Worm (Caenorhabditis elegans) whole organism, young adult: ENCODE measurements around the gene set-22.

ENCODE experiments used
- B0019.2 ChIP-seq: fragments of 200-800 bp; sonication (Bioruptor generic); conservative IDR thresholded peaks from 2 replicates; pipeline ENCODE4 v1.3.6; 2022; ENCODE audit warnings: missing genetic modification reagents, missing genetic modification characterization, missing compliant biosample characterization
- Y53F4B.3 ChIP-seq: fragments of 200-800 bp; sonication (Bioruptor generic); IDR thresholded peaks from 2 replicates; pipeline ENCODE4 v1.3.6; 2022; ENCODE audit warnings: missing genetic modification reagents, missing genetic modification characterization, missing compliant biosample characterization
- Y53G8AR.9 ChIP-seq: fragments of 200-800 bp; sonication (Bioruptor generic); conservative IDR thresholded peaks from 2 replicates; pipeline ENCODE4 v1.3.6; 2022; ENCODE audit warnings: missing genetic modification reagents, missing genetic modification characterization, missing compliant biosample characterization
- aptf-2 ChIP-seq: fragments of 200-800 bp; sonication (Bioruptor generic); conservative IDR thresholded peaks from 2 replicates; pipeline ENCODE4 v1.3.6; 2022; ENCODE audit warnings: missing genetic modification reagents, missing genetic modification characterization, missing compliant biosample characterization
- attf-5 ChIP-seq: fragments of 200-800 bp; sonication (Bioruptor generic); optimal IDR thresholded peaks from 2 replicates; lab custom pipeline; 2018; ENCODE audit warnings: mild to moderate bottlenecking, missing genetic modification characterization, missing compliant biosample characterization
- attf-6 ChIP-seq: fragments of 200-800 bp; sonication (Bioruptor generic); IDR thresholded peaks from 2 replicates; pipeline ENCODE4 v1.3.6; 2022; ENCODE audit warnings: missing genetic modification reagents, missing genetic modification characterization, missing compliant biosample characterization
- cebp-1 ChIP-seq, 2 experiments: fragments of 200-800 bp in 1 of 2; sonication (Bioruptor generic) in 1 of 2; sonication (generic microtip) in 1 of 2; IDR thresholded peaks in 1 of 2; optimal IDR thresholded peaks in 1 of 2; 2 replicates each; pipeline versions ENCODE4 v1.3.6 to Lab custom; 2017 to 2022; ENCODE audit warnings: missing compliant biosample characterization in 2 of 2, missing genetic modification characterization in 2 of 2, mild to moderate bottlenecking in 1 of 2, missing genetic modification reagents in 1 of 2, moderate library complexity in 1 of 2
- ceh-100 ChIP-seq: fragments of 200-800 bp; sonication (Bioruptor generic); IDR thresholded peaks from 2 replicates; pipeline ENCODE4 v1.3.6; 2022; ENCODE audit warnings: missing genetic modification reagents, missing genetic modification characterization, missing compliant biosample characterization
- ceh-40 ChIP-seq: fragments of 200-800 bp; sonication (Bioruptor generic); IDR thresholded peaks from 2 replicates; pipeline ENCODE4 v1.3.6; 2022; ENCODE audit warnings: missing genetic modification characterization, missing compliant biosample characterization
- ceh-58 ChIP-seq: fragments of 200-800 bp; sonication (Bioruptor generic); IDR thresholded peaks from 2 replicates; pipeline ENCODE4 v1.3.6; 2022; ENCODE audit warnings: missing genetic modification characterization, missing compliant biosample characterization
- dox-1 ChIP-seq: fragments of 200-800 bp; sonication (Bioruptor generic); IDR thresholded peaks from 2 replicates; pipeline ENCODE4 v1.3.6; 2022; ENCODE audit warnings: missing genetic modification reagents, missing genetic modification characterization, missing compliant biosample characterization
- egrh-3 ChIP-seq: fragments of 200-800 bp; sonication (Bioruptor generic); IDR thresholded peaks from 2 replicates; pipeline ENCODE4 v1.3.6; 2022; ENCODE audit warnings: missing genetic modification reagents, missing genetic modification characterization, missing compliant biosample characterization
- ekl-4 ChIP-seq: fragments of 200-800 bp; sonication (Bioruptor generic); IDR thresholded peaks from 2 replicates; pipeline ENCODE4 v1.3.6; 2022; ENCODE audit warnings: missing genetic modification reagents, missing genetic modification characterization, missing compliant biosample characterization
- hlh-26 ChIP-seq: fragments of 200-800 bp; sonication (Bioruptor generic); conservative IDR thresholded peaks from 2 replicates; pipeline ENCODE4 v1.3.6; 2022; ENCODE audit warnings: missing genetic modification reagents, missing genetic modification characterization, missing compliant biosample characterization
- hmg-1.2 ChIP-seq: fragments of 200-800 bp; sonication (Bioruptor generic); IDR thresholded peaks from 2 replicates; pipeline ENCODE4 v1.3.6; 2022; ENCODE audit warnings: missing genetic modification reagents, missing genetic modification characterization, missing compliant biosample characterization
- let-607 ChIP-seq, 2 experiments: fragments of 200-800 bp in 1 of 2; sonication (Bioruptor generic) in 1 of 2; sonication (generic microtip) in 1 of 2; optimal IDR thresholded peaks; 2 replicates each; lab custom pipeline; 2016 to 2018; ENCODE audit warnings: mild to moderate bottlenecking in 2 of 2, missing compliant biosample characterization in 2 of 2, missing genetic modification characterization in 2 of 2, moderate library complexity in 2 of 2, missing genotype in 1 of 2
- lin-40 ChIP-seq: sonication (generic microtip); optimal IDR thresholded peaks from 2 replicates; lab custom pipeline; 2016; ENCODE audit warnings: missing genetic modification characterization, mild to moderate bottlenecking, missing compliant biosample characterization, missing genotype, missing genetic modification reagents
- madf-3 ChIP-seq: fragments of 200-800 bp; sonication (Bioruptor generic); IDR thresholded peaks from 2 replicates; pipeline ENCODE4 v1.3.6; 2022; ENCODE audit warnings: missing genetic modification reagents, missing genetic modification characterization, missing compliant biosample characterization
- mxl-1 ChIP-seq: sonication (generic microtip); optimal IDR thresholded peaks from 2 replicates; lab custom pipeline; 2016; ENCODE audit warnings: missing genetic modification characterization, missing compliant biosample characterization
- nhr-80 ChIP-seq: sonication (generic microtip); optimal IDR thresholded peaks from 2 replicates; lab custom pipeline; 2016; ENCODE audit warnings: missing genetic modification characterization, missing compliant biosample characterization
- rcor-1 ChIP-seq: fragments of 200-800 bp; sonication (Bioruptor generic); IDR thresholded peaks from 2 replicates; pipeline ENCODE4 v1.3.6; 2022; ENCODE audit warnings: missing genetic modification reagents, missing genetic modification characterization, missing compliant biosample characterization
- sea-2 ChIP-seq: fragments of 200-800 bp; sonication (Bioruptor generic); IDR thresholded peaks from 2 replicates; pipeline ENCODE4 v1.3.6; 2022; ENCODE audit warnings: missing genetic modification characterization, missing compliant biosample characterization
- snpc-1.1 ChIP-seq: sonication (generic microtip); optimal IDR thresholded peaks from 2 replicates; lab custom pipeline; 2017; ENCODE audit warnings: missing genetic modification characterization, mild to moderate bottlenecking, missing compliant biosample characterization, antibody characterized with exemption, moderate library complexity, missing genotype, missing genetic modification reagents; ENCODE audit not compliant: insufficient read depth
- snpc-4 ChIP-seq, 5 experiments: fragments of 150-350 bp in 1 of 5; sonication (generic microtip) in 4 of 5; optimal IDR thresholded peaks; 2 replicates each; lab custom pipeline; 2014 to 2018; ENCODE audit warnings: missing genetic modification characterization in 5 of 5, missing biosample characterization in 3 of 5, antibody characterized with exemption in 2 of 5, mild to moderate bottlenecking in 2 of 5, missing compliant biosample characterization in 2 of 5, missing genotype in 2 of 5, moderate library complexity in 2 of 5, missing genetic modification reagents in 1 of 5
- tbx-9 ChIP-seq: sonication (generic microtip); optimal IDR thresholded peaks from 2 replicates; lab custom pipeline; 2016; ENCODE audit warnings: borderline replicate concordance, missing genetic modification characterization, inconsistent platforms, missing compliant biosample characterization
- unc-130 ChIP-seq: sonication (generic microtip); optimal IDR thresholded peaks from 2 replicates; lab custom pipeline; 2016; ENCODE audit warnings: missing genetic modification reagents, missing genetic modification characterization, missing compliant biosample characterization
- ztf-6 ChIP-seq: fragments of 200-800 bp; sonication (Bioruptor generic); IDR thresholded peaks from 2 replicates; pipeline ENCODE4 v1.3.6; 2022; ENCODE audit warnings: missing genetic modification reagents, missing genetic modification characterization, missing compliant biosample characterization

set-22 gene

DNA sequence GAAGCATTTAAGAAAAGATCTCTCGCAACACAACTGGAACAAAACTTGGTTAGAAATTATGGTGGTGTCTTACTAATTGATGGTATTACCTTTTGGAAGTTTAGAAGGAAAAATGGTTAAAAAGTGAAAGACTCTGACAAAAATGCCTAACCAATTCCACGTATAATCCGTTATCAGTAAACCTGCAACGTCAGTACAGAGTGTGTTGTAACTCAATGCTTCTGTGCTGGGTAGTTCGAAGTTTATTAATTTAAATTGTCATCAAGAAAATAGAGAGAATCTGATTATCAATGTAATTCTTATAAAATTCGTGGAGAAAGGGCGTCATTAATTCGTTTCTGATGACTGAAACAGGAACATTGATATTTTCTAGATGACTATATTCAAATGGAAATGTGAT is 1.5 kb upstream of the set-22 start:
- TF ChIP-seq dox-1 (GFP tag; lab: Robert Waterston, UW) (no peak), aptf-2 (GFP tag; lab: Robert Waterston, UW) (no peak), mxl-1 (tag; lab: Kevin White, UChicago) (no peak), nhr-80 (peak; percentile 44), let-607 (tag; optimal IDR thresholded peaks at IDR 0.05; lab: Kevin White, UChicago) (peak in 1 of 2 experiments; percentile 35)

DNA sequence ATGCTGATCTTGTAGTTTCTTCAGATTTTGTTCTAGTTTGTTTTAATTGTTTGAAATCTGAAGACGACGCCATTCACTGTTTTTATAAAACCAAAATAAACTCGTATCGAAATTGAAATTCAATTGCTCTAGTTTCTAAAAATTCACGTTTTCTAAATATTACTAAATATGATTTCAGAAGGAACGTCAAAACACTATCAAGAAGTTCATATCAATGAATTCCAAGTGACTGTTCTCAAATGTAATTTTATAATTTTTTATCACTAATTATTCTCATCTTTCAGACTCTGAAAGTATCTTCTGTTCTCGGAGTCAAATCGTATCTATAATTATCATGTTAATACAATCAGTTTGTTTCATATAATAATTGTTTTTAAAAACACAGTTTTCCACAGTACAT is 4.0 kb downstream of the set-22 start, which contains the start of gene snf-10:
Gene snf-10, minus strand, starts transcription at position 101 of the 400 bp plus-strand sequence.
- TF ChIP-seq sea-2 (GFP tag; lab: Robert Waterston, UW) (no peak), ceh-40 (no peak), tbx-9 (tag; lab: Kevin White, UChicago) (no peak), snpc-4 (GFP tag; optimal IDR thresholded peaks at IDR 0.05; lab: Kevin White, UChicago) (no peak), snpc-4 (tag; optimal IDR thresholded peaks at IDR 0.05; lab: Kevin White, UChicago) (no peak)

DNA sequence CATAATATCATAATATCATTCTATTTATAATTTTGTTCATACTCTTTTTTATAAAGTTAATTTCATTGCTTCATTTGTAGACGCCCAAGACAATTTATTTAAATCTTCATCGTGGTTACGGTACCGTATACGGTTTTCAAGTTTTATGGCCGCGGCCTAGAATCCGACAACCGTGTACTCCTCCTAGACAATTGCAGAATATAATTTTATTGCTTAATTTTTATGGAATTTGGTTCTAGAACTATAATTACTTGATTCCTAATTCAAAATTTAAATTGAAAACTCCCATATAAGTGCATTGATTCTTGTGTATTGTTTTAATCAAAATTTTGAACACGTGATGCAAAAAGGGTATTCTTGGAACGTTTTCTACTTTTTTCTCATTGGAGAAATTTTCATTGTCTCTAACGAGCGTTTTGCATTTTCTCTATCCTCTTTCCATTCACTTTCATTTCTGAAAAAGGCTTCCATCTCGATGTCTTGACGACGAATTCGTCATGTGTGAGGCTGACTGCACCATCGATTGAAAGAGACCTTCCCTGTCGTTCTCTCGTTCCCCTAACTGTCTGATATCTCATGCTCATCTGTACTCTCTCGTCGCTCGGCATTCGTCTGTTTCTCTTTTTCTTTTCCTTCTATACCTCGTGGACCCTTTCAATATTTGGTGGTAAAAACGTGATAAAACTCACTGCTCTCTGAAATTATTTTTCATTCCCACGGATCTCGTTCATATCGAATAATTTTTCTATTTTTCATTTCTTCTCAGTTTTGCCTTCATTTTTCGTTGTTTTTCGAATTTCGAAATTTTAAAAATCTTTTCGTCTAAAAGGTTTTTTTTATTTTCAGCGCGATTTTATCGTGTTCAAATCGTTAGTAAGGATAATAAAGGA is 4.7 kb downstream of the set-22 start, which contains the start of gene pap-1:
Gene pap-1, plus strand, starts transcription at position 840 of the 890 bp plus-strand sequence.
- TF ChIP-seq cebp-1 (GFP tag; IDR thresholded peaks at IDR 0.05; lab: Robert Waterston, UW): no peak
- TF ChIP-seq cebp-1 (tag; optimal IDR thresholded peaks at IDR 0.05; lab: Kevin White, UChicago): peak; percentile 41
- peak; percentile 66 for TF ChIP-seq attf-5 (GFP tag; lab: Kevin White, UChicago)
- TF ChIP-seq B0019.2: no peak
- TF ChIP-seq snpc-1.1: no peak
- no peak for TF ChIP-seq lin-40 (tag; lab: Kevin White, UChicago)
- no peak for TF ChIP-seq ztf-6 (GFP tag; lab: Robert Waterston, UW)
- peak; percentile 97 for TF ChIP-seq hmg-1.2 (GFP tag; lab: Robert Waterston, UW)
- peak; percentile 22 for TF ChIP-seq unc-130 (GFP tag; lab: Kevin White, UChicago)
- TF ChIP-seq rcor-1 (GFP tag; lab: Robert Waterston, UW): no peak; the same call in 1 of the 2 replicates
- TF ChIP-seq hlh-26 (GFP tag; lab: Robert Waterston, UW): no peak
- 0 out of 2 replicates have a peak, but pooled peaks have one; percentile 39 for TF ChIP-seq dox-1 (GFP tag; lab: Robert Waterston, UW)
- TF ChIP-seq, all 124 proteins: peak for 5

DNA sequence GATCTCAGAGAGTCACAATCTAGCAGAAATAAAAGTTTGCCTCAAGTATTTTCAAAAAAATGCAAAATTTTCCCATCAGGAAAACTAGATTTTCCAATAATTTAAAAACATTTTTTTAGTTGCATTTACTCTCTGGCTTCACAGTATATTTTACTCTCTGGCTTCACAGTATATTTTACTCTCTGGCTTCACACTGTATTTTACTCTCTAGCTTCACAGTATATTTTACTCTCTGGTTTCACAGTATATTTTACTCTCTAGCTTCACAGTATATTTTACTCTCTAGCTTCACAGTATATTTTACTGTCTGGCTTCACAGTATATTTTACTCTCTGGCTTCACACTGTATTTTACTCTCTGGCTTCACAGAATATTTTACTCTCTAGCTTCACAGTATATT is 12.6 kb downstream of the set-22 start:
- TF ChIP-seq Y53F4B.3 (GFP tag; lab: Robert Waterston, UW) (peak; percentile 95; the same call in 1 of the 2 replicates), Y53G8AR.9 (0 out of 2 replicates have a peak, but pooled peaks have one; percentile 16), madf-3 (GFP tag; lab: Robert Waterston, UW) (peak; percentile 46; the same call in 1 of the 2 replicates), ztf-6 (GFP tag; lab: Robert Waterston, UW) (peak; percentile 71; the same call in 1 of the 2 replicates), ceh-58 (peak; percentile 90; the same call in 1 of the 2 replicates), egrh-3 (GFP tag; lab: Robert Waterston, UW) (peak; percentile 89)

DNA sequence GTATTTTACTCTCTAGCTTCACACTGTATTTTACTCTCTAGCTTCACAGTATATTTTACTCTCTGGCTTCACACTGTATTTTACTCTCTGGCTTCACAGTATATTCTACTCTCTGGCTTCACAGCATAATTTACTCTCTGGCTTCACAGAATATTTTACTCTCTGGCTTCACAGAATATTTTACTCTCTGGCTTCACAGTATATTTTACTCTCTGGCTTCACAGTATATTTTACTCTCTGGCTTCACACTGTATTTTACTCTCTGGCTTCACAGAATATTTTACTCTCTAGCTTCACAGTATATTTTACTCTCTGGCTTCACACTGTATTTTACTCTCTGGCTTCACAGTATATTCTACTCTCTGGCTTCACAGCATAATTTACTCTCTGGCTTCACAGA is 13.2 kb downstream of the set-22 start:
- 0 out of 2 replicates have a peak, but pooled peaks have one; percentile 54 for TF ChIP-seq madf-3 (GFP tag; lab: Robert Waterston, UW)
- TF ChIP-seq egrh-3 (GFP tag; lab: Robert Waterston, UW): peak; percentile 84; the same call in 1 of the 2 replicates
- TF ChIP-seq Y53F4B.3 (GFP tag; lab: Robert Waterston, UW): peak; percentile 60; the same call in 1 of the 2 replicates

DNA sequence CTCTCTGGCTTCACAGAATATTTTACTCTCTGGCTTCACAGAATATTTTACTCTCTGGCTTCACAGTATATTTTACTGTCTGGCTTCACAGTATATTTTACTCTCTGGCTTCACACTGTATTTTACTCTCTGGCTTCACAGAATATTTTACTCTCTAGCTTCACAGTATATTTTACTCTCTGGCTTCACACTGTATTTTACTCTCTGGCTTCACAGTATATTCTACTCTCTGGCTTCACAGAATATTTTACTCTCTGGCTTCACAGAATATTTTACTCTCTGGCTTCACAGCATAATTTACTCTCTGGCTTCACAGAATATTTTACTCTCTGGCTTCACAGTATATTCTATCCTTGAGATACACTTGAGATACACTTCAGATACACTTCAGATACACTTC is 13.6 kb downstream of the set-22 start:
- TF ChIP-seq Y53F4B.3 (GFP tag; lab: Robert Waterston, UW) (peak; percentile 97; the same call in 1 of the 2 replicates), ceh-58 (peak; percentile 94), ceh-100 (GFP tag; lab: Robert Waterston, UW) (0 out of 2 replicates have a peak, but pooled peaks have one; percentile 32), ekl-4 (GFP tag; lab: Robert Waterston, UW) (0 out of 2 replicates have a peak, but pooled peaks have one; percentile 22), madf-3 (GFP tag; lab: Robert Waterston, UW) (peak; percentile 75; the same call in 1 of the 2 replicates), Y53G8AR.9 (0 out of 2 replicates have a peak, but pooled peaks have one; percentile 27), ceh-40 (0 out of 2 replicates have a peak, but pooled peaks have one; percentile 34), egrh-3 (GFP tag; lab: Robert Waterston, UW) (peak; percentile 90), attf-6 (0 out of 2 replicates have a peak, but pooled peaks have one; percentile 32)
